Worm (Caenorhabditis elegans): ENCODE data around the gene F14H3.4.
A peak's percentile ranks its signal among the peaks of the same experiment; 100 is the strongest.

- TF ChIP-seq egl-27 (tag; optimal IDR thresholded peaks at IDR 0.05): no peak
- no peak for TF ChIP-seq lin-13 (GFP tag; optimal IDR thresholded peaks at IDR 0.05)
- TF ChIP-seq nhr-237 (tag; optimal IDR thresholded peaks at IDR 0.05): no peak
- no peak for TF ChIP-seq alr-1 (tag; optimal IDR thresholded peaks at IDR 0.05)
- no peak for TF ChIP-seq mab-5 (tag; optimal IDR thresholded peaks at IDR 0.05)
- TF ChIP-seq lin-39 (tag; optimal IDR thresholded peaks at IDR 0.05): no peak
- TF ChIP-seq fos-1 (tag; optimal IDR thresholded peaks at IDR 0.05): peak; percentile 31
- no peak for TF ChIP-seq elt-1 (tag; optimal IDR thresholded peaks at IDR 0.05)
- no peak for TF ChIP-seq nhr-12 (tag; optimal IDR thresholded peaks at IDR 0.05)
- no peak for TF ChIP-seq zag-1 (tag; optimal IDR thresholded peaks at IDR 0.05)
- TF ChIP-seq nhr-77 (tag; optimal IDR thresholded peaks at IDR 0.05): no peak
- no peak for TF ChIP-seq unc-39 (tag; optimal IDR thresholded peaks at IDR 0.05)
- no peak for TF ChIP-seq ceh-82 (tag; optimal IDR thresholded peaks at IDR 0.05)
These were observed 11.2 kb downstream of the F14H3.4 start for ce11 chrV:16043686-16044085.
